Fruit fly (Drosophila melanogaster): Measurements from ENCODE around the gene drd.

drd gene

DNA sequence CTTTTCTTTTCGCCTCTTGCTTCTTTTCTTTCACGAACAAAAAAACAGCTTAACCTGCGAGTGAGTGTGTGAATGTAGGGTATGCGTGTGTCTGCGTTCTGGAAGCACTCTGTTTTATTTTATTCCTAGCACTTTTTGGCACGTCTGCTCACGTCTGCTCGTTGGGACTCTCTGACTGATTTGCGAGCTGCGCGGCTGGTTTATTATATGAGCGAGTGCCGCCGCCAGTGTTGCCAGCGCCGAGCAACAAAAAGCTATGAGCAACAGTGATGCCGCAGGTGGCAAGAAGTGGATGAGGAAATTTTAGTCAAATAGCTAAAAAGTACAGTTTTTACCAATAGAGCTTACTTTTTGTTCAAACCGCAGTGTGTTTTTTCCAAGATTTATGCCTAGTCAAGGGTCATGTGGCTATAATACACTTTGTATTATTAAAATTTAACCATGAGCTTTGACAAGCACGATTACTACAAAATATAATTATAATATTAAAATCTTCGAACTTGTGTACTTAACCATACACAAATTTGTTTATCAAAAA, 49.4 kb upstream of the drd start, which contains the start of gene Lsd-2 (continued):
- TF ChIP-seq Max (GFP tag; optimal IDR thresholded peaks at IDR 0.05) (no peak), CG10565 (GFP tag; optimal IDR thresholded peaks at IDR 0.05) (no peak), CG9215 (GFP tag; IDR thresholded peaks at IDR 0.05) (peak; percentile 80), CG1024 (GFP tag; IDR thresholded peaks at IDR 0.05) (no peak; the same call in 1 of the 2 replicates), CG11247 (GFP tag; IDR thresholded peaks at IDR 0.05) (0 out of 2 replicates have a peak, but pooled peaks have one; percentile 37), ci (GFP tag; IDR thresholded peaks at IDR 0.05) (peak; percentile 75), ap (GFP tag; IDR thresholded peaks at IDR 0.05) (no peak), her (GFP tag; optimal IDR thresholded peaks at IDR 0.05) (peak; percentile 49), CG10267 (tag; optimal IDR thresholded peaks at IDR 0.05) (no peak), CG17568 (GFP tag; optimal IDR thresholded peaks at IDR 0.05) (no peak), CG34376 (GFP tag; optimal IDR thresholded peaks at IDR 0.05) (peak; percentile 16), CG11696 (GFP tag; IDR thresholded peaks at IDR 0.05) (no peak), exex (tag; optimal IDR thresholded peaks at IDR 0.05) (no peak), Poxn (GFP tag; IDR thresholded peaks at IDR 0.05) (no peak), cas (GFP tag; IDR thresholded peaks at IDR 0.05) (no peak), CG14441 (GFP tag; IDR thresholded peaks at IDR 0.05) (no peak), CG17385 (GFP tag; optimal IDR thresholded peaks at IDR 0.05) (no peak), tll (GFP tag; optimal IDR thresholded peaks at IDR 0.05) (no peak), oc (tag; optimal IDR thresholded peaks at IDR 0.05) (peak; percentile 38), disco-r (GFP tag; optimal IDR thresholded peaks at IDR 0.05) (no peak), slbo (GFP tag; IDR thresholded peaks at IDR 0.05) (peak; percentile 48; the same call in 1 of the 2 replicates), CG31441 (GFP tag; IDR thresholded peaks at IDR 0.05) (no peak), CG12104 (GFP tag; optimal IDR thresholded peaks at IDR 0.05) (no peak), CG14965 (GFP tag; optimal IDR thresholded peaks at IDR 0.05; ENCODE audit: borderline replicate concordance) (no peak), Dfd (GFP tag; optimal IDR thresholded peaks at IDR 0.05) (no peak), az2 (GFP tag; optimal IDR thresholded peaks at IDR 0.05) (no peak), TFAM (GFP tag; optimal IDR thresholded peaks at IDR 0.05) (no peak), sqz (GFP tag; optimal IDR thresholded peaks at IDR 0.05) (no peak), Pdp1 (GFP tag; optimal IDR thresholded peaks at IDR 0.05) (peak in 1 of 2 experiments; percentile 44), sr (GFP tag; IDR thresholded peaks at IDR 0.05) (no peak), Oli (tag; optimal IDR thresholded peaks at IDR 0.05) (peak; percentile 34), chn (GFP tag; optimal IDR thresholded peaks at IDR 0.05) (no peak), HmgD (GFP tag; optimal IDR thresholded peaks at IDR 0.05) (peak; percentile 44), CG10209 (GFP tag; optimal IDR thresholded peaks at IDR 0.05) (no peak), CG17612 (GFP tag; IDR thresholded peaks at IDR 0.05) (no peak)

DNA sequence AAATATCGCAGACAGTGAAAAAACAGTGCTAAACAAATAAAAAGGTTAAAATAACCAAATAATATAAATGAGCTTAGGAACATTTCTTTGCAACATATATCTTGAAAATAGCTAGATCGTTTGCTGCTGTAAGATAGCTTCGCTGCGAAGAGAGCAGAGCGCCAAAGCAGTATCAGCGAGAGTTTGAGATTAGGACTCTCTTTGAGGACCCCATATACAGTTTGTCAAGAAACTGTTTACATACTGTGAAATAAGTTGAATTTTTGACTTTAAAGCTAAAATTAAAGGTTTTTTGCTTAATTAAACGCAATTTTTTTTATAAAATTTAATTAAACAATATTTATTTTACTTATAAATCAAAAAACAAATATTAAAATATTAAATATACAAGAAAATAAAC, 48.9 kb upstream of the drd start:
- peak; percentile 52; the same call in 1 of the 2 replicates for TF ChIP-seq CG32532 (GFP tag; IDR thresholded peaks at IDR 0.05)
- peak; percentile 15; the same call in 1 of the 2 replicates for TF ChIP-seq CG9932 (GFP tag; IDR thresholded peaks at IDR 0.05)
- peak; percentile 88 for TF ChIP-seq CG11504 (tag; optimal IDR thresholded peaks at IDR 0.05)
- TF ChIP-seq Xrp1 (GFP tag; IDR thresholded peaks at IDR 0.05) = peak; percentile 22; the same call in 1 of the 2 replicates
- TF ChIP-seq CG8388 (GFP tag; optimal IDR thresholded peaks at IDR 0.05) = peak; percentile 65
- TF ChIP-seq row (GFP tag; IDR thresholded peaks at IDR 0.05) = 0 out of 3 replicates have a peak, but pooled peaks have one; percentile 41
- TF ChIP-seq CG7372 (GFP tag; IDR thresholded peaks at IDR 0.05) = no peak
- TF ChIP-seq Ptx1 (GFP tag; IDR thresholded peaks at IDR 0.05) = peak; percentile 22; the same call in 1 of the 2 replicates
- TF ChIP-seq Trl (optimal IDR thresholded peaks at IDR 0.05) = peak; percentile 60 to 68
- TF ChIP-seq Trl (GFP tag; optimal IDR thresholded peaks at IDR 0.05) = no peak
- no peak for TF ChIP-seq phol (tag; optimal IDR thresholded peaks at IDR 0.05)
- TF ChIP-seq CG4730 (GFP tag; IDR thresholded peaks at IDR 0.05) = peak; percentile 37; the same call in 1 of the 2 replicates
- peak; percentile 36; the same call in 1 of the 2 replicates for TF ChIP-seq slbo (GFP tag; IDR thresholded peaks at IDR 0.05)
- TF ChIP-seq CHES-1-like (GFP tag; optimal IDR thresholded peaks at IDR 0.05) = no peak
- TF ChIP-seq yki (optimal IDR thresholded peaks at IDR 0.05) = peak; percentile 23
